Worm (Caenorhabditis elegans): ENCODE results near the gene mel-11.

DNA sequence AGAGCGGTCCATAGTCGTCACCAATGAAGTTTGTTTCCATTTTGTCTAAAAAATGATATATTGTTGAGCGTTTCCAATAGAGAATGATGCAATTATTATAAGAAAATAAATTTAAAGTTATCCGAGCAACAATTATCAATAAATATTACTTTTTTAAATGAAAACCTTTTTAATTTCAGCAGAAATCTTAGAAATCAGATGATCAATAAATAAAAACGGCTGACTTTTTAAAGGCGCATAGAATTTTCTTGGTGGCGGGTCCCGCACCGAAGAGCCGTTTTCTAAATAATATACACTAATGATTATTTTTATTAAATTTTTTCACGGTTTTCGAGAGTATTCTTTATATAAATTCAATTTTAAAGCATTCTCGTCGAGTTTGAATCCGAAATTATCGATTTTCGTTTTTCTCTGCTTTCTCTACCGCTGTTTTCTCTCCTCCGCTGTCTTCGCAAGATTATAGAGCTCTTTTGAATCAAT, 35.4 kb upstream of the mel-11 start, which contains the start of gene rab-39:
- TF ChIP-seq unc-62 (GFP tag; optimal IDR thresholded peaks at IDR 0.05): no peak
- no peak for TF ChIP-seq elt-1 (tag; optimal IDR thresholded peaks at IDR 0.05; ENCODE audit: borderline replicate concordance, insufficient read depth)
- TF ChIP-seq nhr-12 (tag; optimal IDR thresholded peaks at IDR 0.05): no peak

Data from whole organism, mixed stage, embryonic.